Fruit fly (Drosophila melanogaster): ENCODE measurements around the gene CG3081.

The CG3081 gene

dm6 chrX:4679813-4680381, 36.1 kb upstream of the CG3081 start (continued):
- TF ChIP-seq dm (GFP tag; optimal IDR thresholded peaks at IDR 0.05) (no peak), CG13775 (GFP tag; optimal IDR thresholded peaks at IDR 0.05) (peak; percentile 45), CG4282 (GFP tag; optimal IDR thresholded peaks at IDR 0.05) (no peak), dati (GFP tag; IDR thresholded peaks at IDR 0.05) (no peak), CG12104 (GFP tag; optimal IDR thresholded peaks at IDR 0.05) (no peak), fru (optimal IDR thresholded peaks at IDR 0.05) (no peak), bcd (GFP tag; optimal IDR thresholded peaks at IDR 0.05) (peak; percentile 32), Hr78 (GFP tag; optimal IDR thresholded peaks at IDR 0.05) (no peak), CG16813 (GFP tag; IDR thresholded peaks at IDR 0.05; ENCODE audit: partially characterized antibody) (no peak), tgo (GFP tag; IDR thresholded peaks at IDR 0.05) (peak; percentile 51; the same call in 2 of the 3 replicates), Sry-δ (GFP tag; optimal IDR thresholded peaks at IDR 0.05) (peak; percentile 20), tap (tag; optimal IDR thresholded peaks at IDR 0.05) (peak; percentile 25), CG34224 (GFP tag; IDR thresholded peaks at IDR 0.05; ENCODE audit: partially characterized antibody) (no peak), sens (GFP tag) (peak; percentile 90), CG17912 (GFP tag; optimal IDR thresholded peaks at IDR 0.05) (no peak), Asciz (GFP tag; optimal IDR thresholded peaks at IDR 0.05) (peak; percentile 31), CG8765 (GFP tag; IDR thresholded peaks at IDR 0.05) (no peak), lilli (GFP tag; optimal IDR thresholded peaks at IDR 0.05) (peak; percentile 70), oc (tag; optimal IDR thresholded peaks at IDR 0.05) (no peak), Usf (GFP tag; optimal IDR thresholded peaks at IDR 0.05) (no peak), Xbp1 (GFP tag; optimal IDR thresholded peaks at IDR 0.05) (peak; percentile 65), Lim3 (GFP tag; IDR thresholded peaks at IDR 0.05) (no peak), CG6813 (GFP tag; optimal IDR thresholded peaks at IDR 0.05) (no peak), Rfx (GFP tag; IDR thresholded peaks at IDR 0.05) (peak; percentile 63), CG14441 (GFP tag; IDR thresholded peaks at IDR 0.05) (peak; percentile 48; the same call in 1 of the 2 replicates), CG10565 (GFP tag; optimal IDR thresholded peaks at IDR 0.05) (no peak), CG9437 (GFP tag; optimal IDR thresholded peaks at IDR 0.05) (no peak), CG4328 (GFP tag; optimal IDR thresholded peaks at IDR 0.05) (no peak), CG7987 (GFP tag; optimal IDR thresholded peaks at IDR 0.05) (no peak), CG6765 (GFP tag; optimal IDR thresholded peaks at IDR 0.05) (no peak), Ets97D (GFP tag; optimal IDR thresholded peaks at IDR 0.05) (peak; percentile 54), CG12299 (tag; optimal IDR thresholded peaks at IDR 0.05) (no peak), CG13424 (tag; optimal IDR thresholded peaks at IDR 0.05) (peak; percentile 68), sc (optimal IDR thresholded peaks at IDR 0.05) (no peak), sc (GFP tag; optimal IDR thresholded peaks at IDR 0.05) (no peak), ro (GFP tag; IDR thresholded peaks at IDR 0.05) (no peak), CG13296 (GFP tag; optimal IDR thresholded peaks at IDR 0.05) (no peak), pum (GFP tag; optimal IDR thresholded peaks at IDR 0.05) (peak; percentile 14), prd (optimal IDR thresholded peaks at IDR 0.05) (no peak), prd (GFP tag; IDR thresholded peaks at IDR 0.05) (peak; percentile 69; the same call in 2 of the 3 replicates), CG6683 (GFP tag; optimal IDR thresholded peaks at IDR 0.05) (no peak), jing (GFP tag; optimal IDR thresholded peaks at IDR 0.05) (no peak), Nf-YC (tag; optimal IDR thresholded peaks at IDR 0.05) (no peak), Oli (tag; optimal IDR thresholded peaks at IDR 0.05) (peak; percentile 67), esg (GFP tag; conservative IDR thresholded peaks at IDR 0.05) (peak; percentile 12; the same call in 1 of the 2 replicates), CG5245 (GFP tag; optimal IDR thresholded peaks at IDR 0.05) (peak; percentile 13), CG10274 (GFP tag; optimal IDR thresholded peaks at IDR 0.05) (no peak), Bdp1 (GFP tag; optimal IDR thresholded peaks at IDR 0.05) (no peak), grau (tag; optimal IDR thresholded peaks at IDR 0.05) (peak; percentile 55), dmrt99B (tag; optimal IDR thresholded peaks at IDR 0.05) (peak; percentile 59), CG14667 (GFP tag; IDR thresholded peaks at IDR 0.05) (0 out of 2 replicates have a peak, but pooled peaks have one; percentile 28)

Data from whole organism, embryonic.